Worm (Caenorhabditis elegans): ENCODE data around the gene F46C3.2.

Gene F46C3.2

ce11 chrX:11465215-11465614 lies 46.6 kb upstream of the F46C3.2 start, which contains the start of gene lin-14 (continued):
- TF ChIP-seq ets-5 (GFP tag; IDR thresholded peaks at IDR 0.05) (no peak), skn-1 (tag; optimal IDR thresholded peaks at IDR 0.05) (peak; percentile 58), egl-27 (tag; optimal IDR thresholded peaks at IDR 0.05) (peak in 1 of 2 experiments; percentile 62), isw-1 (GFP tag; IDR thresholded peaks at IDR 0.05) (no peak), ceh-8 (GFP tag; optimal IDR thresholded peaks at IDR 0.05) (no peak), nhr-20 (tag; optimal IDR thresholded peaks at IDR 0.05) (peak; percentile 85), xbp-1 (tag; optimal IDR thresholded peaks at IDR 0.05) (peak; percentile 52), nhr-76 (tag; optimal IDR thresholded peaks at IDR 0.05) (no peak), aly-2 (tag; optimal IDR thresholded peaks at IDR 0.05) (no peak), ztf-4 (tag; optimal IDR thresholded peaks at IDR 0.05) (peak; percentile 1), mab-9 (GFP tag; IDR thresholded peaks at IDR 0.05) (no peak), nhr-28 (tag; optimal IDR thresholded peaks at IDR 0.05) (no peak), jun-1 (tag; optimal IDR thresholded peaks at IDR 0.05) (peak; percentile 60), ceh-63 (GFP tag; optimal IDR thresholded peaks at IDR 0.05) (no peak), unc-98 (GFP tag; IDR thresholded peaks at IDR 0.05) (no peak), unc-30 (tag; optimal IDR thresholded peaks at IDR 0.05) (no peak), hpl-2 (GFP tag; optimal IDR thresholded peaks at IDR 0.05) (no peak), sup-37 (GFP tag; optimal IDR thresholded peaks at IDR 0.05) (peak; percentile 3), unc-130 (tag; optimal IDR thresholded peaks at IDR 0.05) (peak; percentile 85), Y116A8C.19 (tag; optimal IDR thresholded peaks at IDR 0.05; ENCODE audit: borderline replicate concordance) (no peak), mdl-1 (tag; optimal IDR thresholded peaks at IDR 0.05) (peak in 1 of 2 experiments; percentile 64), rnt-1 (tag; optimal IDR thresholded peaks at IDR 0.05) (peak; percentile 51), mep-1 (tag; optimal IDR thresholded peaks at IDR 0.05) (peak; percentile 82), ceh-90 (tag; optimal IDR thresholded peaks at IDR 0.05) (no peak), nhr-90 (tag; optimal IDR thresholded peaks at IDR 0.05; ENCODE audit: poor library complexity) (peak; percentile 62), zag-1 (tag; optimal IDR thresholded peaks at IDR 0.05) (no peak), elt-2 (tag; optimal IDR thresholded peaks at IDR 0.05) (no peak), unc-62 (GFP tag; optimal IDR thresholded peaks at IDR 0.05) (no peak), fos-1 (tag; optimal IDR thresholded peaks at IDR 0.05) (peak; percentile 36), ceh-82 (tag; optimal IDR thresholded peaks at IDR 0.05) (peak; percentile 14 to 64 (median 58)), grh-1 (GFP tag; IDR thresholded peaks at IDR 0.05) (no peak), tbx-2 (tag; optimal IDR thresholded peaks at IDR 0.05) (peak; percentile 76), snpc-4 (tag; optimal IDR thresholded peaks at IDR 0.05) (no peak), pax-3 (tag; optimal IDR thresholded peaks at IDR 0.05) (no peak), mef-2 (tag; optimal IDR thresholded peaks at IDR 0.05) (no peak), ces-1 (GFP tag; optimal IDR thresholded peaks at IDR 0.05) (no peak), egl-13 (tag; optimal IDR thresholded peaks at IDR 0.05) (peak; percentile 27), nhr-12 (tag; optimal IDR thresholded peaks at IDR 0.05) (no peak), fkh-4 (tag; optimal IDR thresholded peaks at IDR 0.05; ENCODE audit: borderline replicate concordance) (no peak), lir-3 (tag; optimal IDR thresholded peaks at IDR 0.05; ENCODE audit: poor library complexity) (peak; percentile 5), elt-3 (tag; optimal IDR thresholded peaks at IDR 0.05) (peak in 2 of 6 experiments; percentile 57 to 68), nhr-84 (tag; optimal IDR thresholded peaks at IDR 0.05) (no peak), ztf-11 (tag; optimal IDR thresholded peaks at IDR 0.05) (no peak), lin-35 (GFP tag; optimal IDR thresholded peaks at IDR 0.05) (peak; percentile 25 to 50), blmp-1 (tag; optimal IDR thresholded peaks at IDR 0.05) (peak; percentile 75), nhr-47 (tag; optimal IDR thresholded peaks at IDR 0.05) (peak; percentile 66), efl-3 (GFP tag; optimal IDR thresholded peaks at IDR 0.05) (no peak), C34B4.2 (tag; optimal IDR thresholded peaks at IDR 0.05) (no peak), unc-86 (tag; optimal IDR thresholded peaks at IDR 0.05) (peak; percentile 20), zip-4 (GFP tag; optimal IDR thresholded peaks at IDR 0.05) (no peak), dsc-1 (tag; optimal IDR thresholded peaks at IDR 0.05) (peak; percentile 62), dpl-1 (GFP tag; optimal IDR thresholded peaks at IDR 0.05) (peak in 1 of 3 experiments; percentile 13)

Data from whole organism, L1 larva.